Fruit fly (Drosophila melanogaster): ENCODE measurements around the gene Sytbeta.

The Sytbeta gene

DNA sequence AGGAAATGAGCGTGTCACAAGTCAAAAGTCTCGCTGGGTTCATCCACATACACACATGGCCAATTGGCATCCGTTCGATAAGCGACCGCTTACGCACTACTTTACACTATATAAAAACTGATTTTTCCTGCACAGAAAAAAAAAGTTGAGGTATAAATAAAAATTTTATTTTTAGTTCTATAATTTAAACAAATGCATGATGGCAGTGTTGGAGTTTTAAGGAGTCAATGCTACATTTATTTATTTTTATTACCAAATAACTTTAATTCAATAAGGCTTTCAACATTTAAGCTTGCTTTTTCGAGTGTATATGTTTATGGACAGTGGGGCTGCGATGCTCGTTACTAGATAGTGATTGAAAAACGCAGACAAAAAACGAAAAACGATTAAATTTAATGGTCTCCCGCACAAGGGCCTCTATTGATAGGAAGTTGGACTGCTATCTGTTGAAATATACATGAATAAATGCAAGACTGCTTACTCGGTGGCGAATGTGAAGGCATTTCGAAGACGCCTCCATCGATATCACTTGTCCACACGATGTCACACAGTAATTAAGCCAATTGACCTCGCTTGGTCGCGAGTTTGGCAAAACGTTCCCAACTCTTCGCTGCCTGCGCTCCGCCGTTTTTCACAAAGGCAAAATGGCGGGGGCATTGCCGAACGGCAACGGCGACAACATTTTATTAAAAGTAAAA, 53.0 kb downstream of the Sytbeta start (continued):
- peak; percentile 82 for TF ChIP-seq OdsH (GFP tag; optimal IDR thresholded peaks at IDR 0.05)
- TF ChIP-seq CG3919 (GFP tag; optimal IDR thresholded peaks at IDR 0.05): peak; percentile 66
- TF ChIP-seq CG11294 (GFP tag; IDR thresholded peaks at IDR 0.05): peak; percentile 44; the same call in 1 of the 2 replicates
- peak; percentile 87 for TF ChIP-seq CG8119 (GFP tag; IDR thresholded peaks at IDR 0.05)
- peak; percentile 55 for TF ChIP-seq lz (GFP tag; optimal IDR thresholded peaks at IDR 0.05)
- TF ChIP-seq ss (GFP tag; optimal IDR thresholded peaks at IDR 0.05): peak; percentile 62 to 81
- peak; percentile 79 for TF ChIP-seq CG10631 (GFP tag; optimal IDR thresholded peaks at IDR 0.05)
- TF ChIP-seq CG3032 (tag; optimal IDR thresholded peaks at IDR 0.05): peak; percentile 82
- TF ChIP-seq acj6 (GFP tag; optimal IDR thresholded peaks at IDR 0.05): peak; percentile 78
- TF ChIP-seq vri (GFP tag; optimal IDR thresholded peaks at IDR 0.05): no peak
- TF ChIP-seq Eip93F (GFP tag; optimal IDR thresholded peaks at IDR 0.05): no peak
- TF ChIP-seq CG6854 (GFP tag; optimal IDR thresholded peaks at IDR 0.05): no peak
- no peak for TF ChIP-seq dac (GFP tag; optimal IDR thresholded peaks at IDR 0.05)
- peak; percentile 85 for TF ChIP-seq eg (GFP tag; IDR thresholded peaks at IDR 0.05)
- TF ChIP-seq CG1621 (tag; optimal IDR thresholded peaks at IDR 0.05): peak; percentile 64
- peak; percentile 59 for TF ChIP-seq topi (GFP tag; optimal IDR thresholded peaks at IDR 0.05)
- TF ChIP-seq Ets96B (tag; optimal IDR thresholded peaks at IDR 0.05): peak; percentile 88
- peak; percentile 76 for TF ChIP-seq CG6808 (GFP tag; optimal IDR thresholded peaks at IDR 0.05)
- peak; percentile 74 for TF ChIP-seq CG8632 (GFP tag; optimal IDR thresholded peaks at IDR 0.05)
- TF ChIP-seq Sox14 (GFP tag; optimal IDR thresholded peaks at IDR 0.05): peak; percentile 71
- TF ChIP-seq Smox (GFP tag; optimal IDR thresholded peaks at IDR 0.05): peak; percentile 51
- peak; percentile 76 for TF ChIP-seq CG34406 (GFP tag; optimal IDR thresholded peaks at IDR 0.05)
- TF ChIP-seq CG6792 (GFP tag; optimal IDR thresholded peaks at IDR 0.05): peak; percentile 64

DNA sequence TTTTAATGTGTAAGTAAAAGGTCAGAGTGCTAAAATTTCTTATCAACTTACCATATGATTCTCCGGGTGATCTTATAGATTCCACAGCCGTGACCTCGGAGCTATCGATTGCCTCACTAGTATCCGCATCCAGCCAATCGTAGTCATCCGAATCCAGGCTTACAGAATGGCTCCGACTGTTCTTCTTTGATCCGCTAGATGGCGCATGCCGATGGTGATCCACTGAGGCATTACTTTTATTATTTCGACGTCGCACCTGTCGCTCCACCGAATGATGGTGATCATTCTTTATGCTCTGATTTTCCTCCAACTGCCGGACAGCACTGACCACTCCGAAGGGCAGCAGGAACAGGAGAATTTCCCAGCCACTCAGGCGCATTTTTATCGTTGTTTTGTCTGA, 53.6 kb downstream of the Sytbeta start:
- TF ChIP-seq Eip93F (GFP tag; optimal IDR thresholded peaks at IDR 0.05) (no peak), fd85E (GFP tag; optimal IDR thresholded peaks at IDR 0.05) (no peak), CG32006 (GFP tag; optimal IDR thresholded peaks at IDR 0.05) (no peak), Eip78C (GFP tag) (no peak), vri (GFP tag; optimal IDR thresholded peaks at IDR 0.05) (no peak), pdm3 (GFP tag; optimal IDR thresholded peaks at IDR 0.05) (no peak), OdsH (GFP tag; optimal IDR thresholded peaks at IDR 0.05) (no peak), Ets96B (tag; optimal IDR thresholded peaks at IDR 0.05) (no peak), CG4318 (GFP tag; optimal IDR thresholded peaks at IDR 0.05) (no peak), lz (GFP tag; optimal IDR thresholded peaks at IDR 0.05) (no peak), CG7368 (GFP tag; optimal IDR thresholded peaks at IDR 0.05) (no peak), acj6 (GFP tag; optimal IDR thresholded peaks at IDR 0.05) (no peak), CG31627 (GFP tag; optimal IDR thresholded peaks at IDR 0.05) (no peak), dac (GFP tag; optimal IDR thresholded peaks at IDR 0.05) (no peak), Gug (GFP tag; IDR thresholded peaks at IDR 0.05) (no peak), Hr4 (GFP tag; optimal IDR thresholded peaks at IDR 0.05) (no peak), CG6276 (GFP tag; optimal IDR thresholded peaks at IDR 0.05) (no peak), Smox (GFP tag; optimal IDR thresholded peaks at IDR 0.05) (no peak)

DNA sequence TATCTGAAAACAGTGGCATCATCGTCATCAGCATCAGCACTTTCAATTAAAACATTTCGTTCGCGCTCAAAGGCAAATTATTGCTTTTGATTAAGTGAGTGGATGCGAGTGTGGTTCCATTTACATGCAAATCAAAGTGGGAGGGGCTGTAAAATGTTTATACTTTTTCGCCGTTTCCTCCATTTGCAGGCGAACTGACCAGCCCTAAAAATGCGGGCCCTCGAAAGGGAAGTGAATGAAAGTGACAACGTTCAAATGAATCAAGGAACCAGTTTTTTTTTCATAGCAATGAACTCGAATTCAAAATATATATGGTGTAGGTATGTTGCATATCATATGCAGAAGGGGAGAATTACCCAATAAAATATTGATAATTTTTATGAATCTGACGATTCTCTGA, 54.2 kb downstream of the Sytbeta start:
- peak; percentile 27 for TF ChIP-seq Eip78C (GFP tag)
- peak; percentile 92 for TF ChIP-seq Blimp-1 (GFP tag; optimal IDR thresholded peaks at IDR 0.05)
- TF ChIP-seq Ets96B (tag; optimal IDR thresholded peaks at IDR 0.05): no peak

DNA sequence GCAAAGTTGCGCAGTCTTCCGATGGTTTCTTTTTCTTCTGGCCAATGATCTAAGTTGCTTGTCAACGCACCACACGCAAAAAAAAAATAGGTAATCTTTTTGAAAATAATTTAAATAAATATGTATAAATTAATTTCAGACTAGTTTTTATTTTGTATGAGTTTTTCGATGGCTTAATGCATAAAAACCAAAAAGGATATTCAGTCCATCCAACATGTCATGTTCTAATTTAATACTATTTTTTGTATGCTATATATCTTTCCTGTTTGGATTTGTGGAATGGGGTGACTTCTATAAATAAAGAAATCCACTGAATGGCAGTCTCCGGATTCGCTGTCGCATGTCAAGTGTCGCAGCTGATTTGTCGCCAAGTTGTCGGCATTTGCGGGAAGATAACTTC, 55.1 kb downstream of the Sytbeta start:
- TF ChIP-seq Eip78C (GFP tag) (peak; percentile 62), pdm3 (GFP tag; optimal IDR thresholded peaks at IDR 0.05) (no peak), dsx (GFP tag; optimal IDR thresholded peaks at IDR 0.05; ENCODE audit: poor library complexity, severe bottlenecking) (no peak), Gug (GFP tag; IDR thresholded peaks at IDR 0.05) (peak; percentile 43; the same call in 1 of the 2 replicates), Hr4 (GFP tag; optimal IDR thresholded peaks at IDR 0.05) (peak; percentile 22), CG6276 (GFP tag; optimal IDR thresholded peaks at IDR 0.05) (no peak), vri (GFP tag; optimal IDR thresholded peaks at IDR 0.05) (no peak), net (GFP tag; optimal IDR thresholded peaks at IDR 0.05) (no peak), fd85E (GFP tag; optimal IDR thresholded peaks at IDR 0.05) (no peak), CG8632 (GFP tag; optimal IDR thresholded peaks at IDR 0.05) (no peak), Smox (GFP tag; optimal IDR thresholded peaks at IDR 0.05) (no peak), achi (GFP tag; optimal IDR thresholded peaks at IDR 0.05) (peak; percentile 3), OdsH (GFP tag; optimal IDR thresholded peaks at IDR 0.05) (peak; percentile 7), CG7368 (GFP tag; optimal IDR thresholded peaks at IDR 0.05) (no peak), Eip93F (GFP tag; optimal IDR thresholded peaks at IDR 0.05) (no peak), CG6792 (GFP tag; optimal IDR thresholded peaks at IDR 0.05) (no peak), CG11294 (GFP tag; IDR thresholded peaks at IDR 0.05) (no peak), CG10631 (GFP tag; optimal IDR thresholded peaks at IDR 0.05) (peak; percentile 30), dac (GFP tag; optimal IDR thresholded peaks at IDR 0.05) (peak; percentile 4), CG6854 (GFP tag; optimal IDR thresholded peaks at IDR 0.05) (no peak), Lpt (GFP tag; optimal IDR thresholded peaks at IDR 0.05) (no peak), CG3032 (tag; optimal IDR thresholded peaks at IDR 0.05) (no peak), salr (GFP tag; optimal IDR thresholded peaks at IDR 0.05) (no peak), CG11902 (GFP tag; optimal IDR thresholded peaks at IDR 0.05) (no peak), eg (GFP tag; IDR thresholded peaks at IDR 0.05) (peak; percentile 64; the same call in 2 of the 3 replicates), Hr39 (GFP tag; optimal IDR thresholded peaks at IDR 0.05) (no peak), CG6808 (GFP tag; optimal IDR thresholded peaks at IDR 0.05) (no peak), CG32006 (GFP tag; optimal IDR thresholded peaks at IDR 0.05) (peak; percentile 37)
